Fruit fly (Drosophila melanogaster) whole organism, embryonic: ENCODE results near the gene RpL35.
A peak's percentile ranks its signal among the peaks of the same experiment; 100 is the strongest.

ENCODE experiments used
- Adf1 ChIP-seq: fragments of 200-800 bp; sonication (Bioruptor generic); IDR thresholded peaks from 2 replicates; pipeline ENCODE4 v1.3.6; 2022; ENCODE audit warnings: missing biosample characterization, missing genetic modification characterization
- Bgb ChIP-seq: fragments of 200-800 bp; sonication (Bioruptor generic); IDR thresholded peaks from 2 replicates; pipeline ENCODE4 v1.3.6; 2022; ENCODE audit warnings: missing biosample characterization, missing genetic modification characterization; ENCODE audit not compliant: partially characterized antibody
- CG10366 ChIP-seq: fragments of 200-800 bp; sonication (Bioruptor generic); IDR thresholded peaks from 2 replicates; pipeline ENCODE4 v1.3.6; 2022; ENCODE audit warnings: missing biosample characterization, missing genetic modification characterization
- CG13287 ChIP-seq: fragments of 200-800 bp; sonication (Bioruptor generic); IDR thresholded peaks from 2 replicates; pipeline ENCODE4 v1.3.6; 2022; ENCODE audit warnings: missing biosample characterization, missing genetic modification characterization; ENCODE audit not compliant: partially characterized antibody
- CG14860 ChIP-seq: fragments of 200-800 bp; sonication (Bioruptor generic); IDR thresholded peaks from 3 replicates; pipeline ENCODE4 v1.3.6; 2022; ENCODE audit warnings: missing biosample characterization, missing genetic modification characterization; ENCODE audit not compliant: partially characterized antibody
- CG14965 ChIP-seq: fragments of 200-800 bp; sonication (Bioruptor generic); optimal IDR thresholded peaks from 2 replicates; lab custom pipeline; 2016; ENCODE audit warnings: missing biosample characterization, missing genetic modification characterization, borderline replicate concordance
- CG15269 ChIP-seq: fragments of 200-800 bp; sonication (Bioruptor generic); optimal IDR thresholded peaks from 2 replicates; lab custom pipeline; 2018; ENCODE audit warnings: missing biosample characterization, mild to moderate bottlenecking, missing genetic modification characterization, moderate library complexity
- CG16779 ChIP-seq: fragments of 200-800 bp; sonication (Bioruptor generic); IDR thresholded peaks from 2 replicates; pipeline ENCODE4 v1.3.6; 2022; ENCODE audit warnings: missing biosample characterization, missing genetic modification characterization
- CG16813 ChIP-seq: fragments of 200-800 bp; sonication (Bioruptor generic); IDR thresholded peaks from 3 replicates; pipeline ENCODE4 v1.3.6; 2022; ENCODE audit warnings: missing biosample characterization, missing genetic modification characterization; ENCODE audit not compliant: partially characterized antibody
- CG17361 ChIP-seq: fragments of 200-800 bp; sonication (Bioruptor generic); IDR thresholded peaks from 3 replicates; pipeline ENCODE4 v1.3.6; 2022; ENCODE audit warnings: missing biosample characterization, missing genetic modification characterization
- CG33213 ChIP-seq: fragments of 200-800 bp; sonication (Bioruptor generic); optimal IDR thresholded peaks from 3 replicates; lab custom pipeline; 2016; ENCODE audit warnings: missing biosample characterization, missing genetic modification characterization
- CG33557 ChIP-seq: fragments of 200-800 bp; sonication (Bioruptor generic); optimal IDR thresholded peaks from 2 replicates; lab custom pipeline; 2019; ENCODE audit warnings: missing biosample characterization, mild to moderate bottlenecking, missing genetic modification characterization, moderate library complexity
- CG34224 ChIP-seq: fragments of 200-800 bp; sonication (Bioruptor generic); IDR thresholded peaks from 3 replicates; pipeline ENCODE4 v1.3.6; 2022; ENCODE audit warnings: missing biosample characterization, missing genetic modification characterization; ENCODE audit not compliant: partially characterized antibody
- CG34422 ChIP-seq: fragments of 200-800 bp; sonication (Bioruptor generic); IDR thresholded peaks from 3 replicates; pipeline ENCODE4 v1.3.6; 2022; ENCODE audit warnings: missing biosample characterization, missing genetic modification characterization
- CG4707 ChIP-seq: fragments of 200-800 bp; sonication (Bioruptor generic); optimal IDR thresholded peaks from 2 replicates; lab custom pipeline; 2018; ENCODE audit warnings: missing biosample characterization, mild to moderate bottlenecking, missing genetic modification characterization, moderate library complexity
- CG6254 ChIP-seq: fragments of 200-800 bp; sonication (Bioruptor generic); optimal IDR thresholded peaks from 3 replicates; lab custom pipeline; 2017; ENCODE audit warnings: mild to moderate bottlenecking, missing biosample characterization, missing genetic modification reagents, missing genetic modification characterization
- CG6791 ChIP-seq: fragments of 200-800 bp; sonication (Bioruptor generic); IDR thresholded peaks from 3 replicates; pipeline ENCODE4 v1.3.6; 2022; ENCODE audit warnings: missing biosample characterization, missing genetic modification characterization; ENCODE audit not compliant: partially characterized antibody
- CG7271 ChIP-seq: fragments of 200-800 bp; sonication (Bioruptor generic); optimal IDR thresholded peaks from 2 replicates; lab custom pipeline; 2018; ENCODE audit warnings: missing biosample characterization, mild to moderate bottlenecking, missing genetic modification characterization, moderate library complexity
- CG7963 ChIP-seq: fragments of 200-800 bp; sonication (Bioruptor generic); IDR thresholded peaks from 3 replicates; pipeline ENCODE4 v1.3.6; 2022; ENCODE audit warnings: missing biosample characterization, missing genetic modification characterization; ENCODE audit not compliant: partially characterized antibody
- CG8388 ChIP-seq: fragments of 200-800 bp; sonication (Bioruptor generic); optimal IDR thresholded peaks from 2 replicates; lab custom pipeline; 2019; ENCODE audit warnings: missing biosample characterization, mild to moderate bottlenecking, missing genetic modification characterization, moderate library complexity
- CG8478 ChIP-seq: fragments of >200 bp; optimal IDR thresholded peaks from 2 replicates; lab custom pipeline; 2018
- Dref ChIP-seq: fragments of 200-800 bp; sonication (Bioruptor generic); IDR thresholded peaks from 2 replicates; pipeline ENCODE4 v1.3.6; 2022; ENCODE audit warnings: missing biosample characterization, missing genetic modification characterization
- H15 ChIP-seq: fragments of 200-800 bp; sonication (Bioruptor generic); IDR thresholded peaks from 3 replicates; pipeline ENCODE4 v1.3.6; 2022; ENCODE audit warnings: missing biosample characterization, missing genetic modification characterization
- HmgZ ChIP-seq: fragments of 200-800 bp; sonication (Bioruptor generic); optimal IDR thresholded peaks from 2 replicates; lab custom pipeline; 2018; ENCODE audit warnings: missing biosample characterization, mild to moderate bottlenecking, missing genetic modification characterization
- Med ChIP-seq: fragments of 200-800 bp; sonication (Bioruptor generic); peaks from one replicate; lab custom pipeline; 2016; ENCODE audit warnings: missing biosample characterization, missing genetic modification characterization, mild to moderate bottlenecking, inconsistent platforms, moderate library complexity
- Neu2 ChIP-seq: fragments of 200-800 bp; sonication (Bioruptor generic); optimal IDR thresholded peaks from 3 replicates; lab custom pipeline; 2016; ENCODE audit warnings: missing biosample characterization, missing genetic modification characterization, borderline replicate concordance
- Opbp ChIP-seq: fragments of 200-800 bp; sonication (Bioruptor generic); IDR thresholded peaks from 3 replicates; pipeline ENCODE4 v1.3.6; 2022; ENCODE audit warnings: missing biosample characterization, missing genetic modification characterization; ENCODE audit not compliant: partially characterized antibody
- Pdp1 ChIP-seq, 2 experiments: fragments of 200-800 bp; sonication (Bioruptor generic); optimal IDR thresholded peaks; 3 replicates each; lab custom pipeline; 2016; ENCODE audit warnings: missing biosample characterization in 2 of 2, missing genetic modification characterization in 2 of 2, mild to moderate bottlenecking in 1 of 2, moderate library complexity in 1 of 2
- Sry-δ ChIP-seq: fragments of 200-800 bp; sonication (Bioruptor generic); optimal IDR thresholded peaks from 2 replicates; lab custom pipeline; 2016; ENCODE audit warnings: missing biosample characterization, missing genetic modification characterization
- abd-A ChIP-seq: fragments of 200-800 bp; sonication (Bioruptor generic); optimal IDR thresholded peaks from 3 replicates; lab custom pipeline; 2019; ENCODE audit warnings: missing biosample characterization, mild to moderate bottlenecking, missing genetic modification characterization, moderate library complexity
- amos ChIP-seq: fragments of 200-800 bp; sonication (Bioruptor generic); IDR thresholded peaks from 2 replicates; pipeline ENCODE4 v1.3.6; 2022; ENCODE audit warnings: missing biosample characterization, missing genetic modification characterization; ENCODE audit not compliant: partially characterized antibody
- cg ChIP-seq: fragments of 200-800 bp; sonication (Bioruptor generic); optimal IDR thresholded peaks from 3 replicates; lab custom pipeline; 2019; ENCODE audit warnings: missing biosample characterization, mild to moderate bottlenecking, missing genetic modification characterization, moderate library complexity
- chinmo ChIP-seq: fragments of 200-800 bp; sonication (Bioruptor generic); IDR thresholded peaks from 4 replicates; pipeline ENCODE4 v1.3.6; 2022; ENCODE audit warnings: missing biosample characterization, missing genetic modification characterization; ENCODE audit not compliant: partially characterized antibody
- crol ChIP-seq: fragments of 200-800 bp; sonication (Bioruptor generic); IDR thresholded peaks from 2 replicates; pipeline ENCODE4 v1.3.6; 2022; ENCODE audit warnings: missing biosample characterization, missing genetic modification characterization
- dmrt11E ChIP-seq: fragments of 200-800 bp; sonication (Bioruptor generic); optimal IDR thresholded peaks from 3 replicates; lab custom pipeline; 2018; ENCODE audit warnings: missing biosample characterization, mild to moderate bottlenecking, missing genetic modification characterization, moderate library complexity
- dysf ChIP-seq: fragments of 200-800 bp; sonication (Bioruptor generic); IDR thresholded peaks from 3 replicates; pipeline ENCODE4 v1.3.6; 2022; ENCODE audit warnings: missing biosample characterization, missing genetic modification characterization
- emc ChIP-seq: fragments of 200-800 bp; sonication (Bioruptor generic); optimal IDR thresholded peaks from 2 replicates; lab custom pipeline; 2016; ENCODE audit warnings: missing biosample characterization, missing genetic modification characterization
- gsb-n ChIP-seq: fragments of 200-800 bp; sonication (Bioruptor generic); optimal IDR thresholded peaks from 3 replicates; lab custom pipeline; 2018; ENCODE audit warnings: missing biosample characterization, mild to moderate bottlenecking, missing genetic modification characterization
- gt ChIP-seq: fragments of 200-800 bp; sonication (Bioruptor generic); IDR thresholded peaks from 2 replicates; pipeline ENCODE4 v1.3.6; 2022; ENCODE audit warnings: missing biosample characterization, missing genetic modification characterization
- inv ChIP-seq: fragments of 200-800 bp; sonication (Bioruptor generic); IDR thresholded peaks from 2 replicates; pipeline ENCODE4 v1.3.6; 2022; ENCODE audit warnings: missing biosample characterization, missing genetic modification characterization; ENCODE audit not compliant: partially characterized antibody
- klu ChIP-seq: fragments of 200-800 bp; sonication (Bioruptor generic); IDR thresholded peaks from 2 replicates; pipeline ENCODE4 v1.3.6; 2022; ENCODE audit warnings: missing biosample characterization, missing genetic modification characterization
- knrl ChIP-seq: fragments of 200-800 bp; sonication (Bioruptor generic); IDR thresholded peaks from 3 replicates; pipeline ENCODE4 v1.3.6; 2022; ENCODE audit warnings: missing biosample characterization, missing genetic modification characterization; ENCODE audit not compliant: partially characterized antibody
- lab ChIP-seq: fragments of 200-800 bp; sonication (Bioruptor generic); optimal IDR thresholded peaks from 3 replicates; lab custom pipeline; 2017; ENCODE audit warnings: missing biosample characterization, missing genetic modification characterization, mild to moderate bottlenecking, moderate library complexity, missing genetic modification reagents
- org-1 ChIP-seq: fragments of 200-800 bp; sonication (Bioruptor generic); optimal IDR thresholded peaks from 2 replicates; lab custom pipeline; 2017; ENCODE audit warnings: missing biosample characterization, missing genetic modification characterization
- pb ChIP-seq: fragments of 200-800 bp; sonication (Bioruptor generic); optimal IDR thresholded peaks from 3 replicates; lab custom pipeline; 2016; ENCODE audit warnings: missing biosample characterization, missing genetic modification characterization
- sd ChIP-seq: fragments of 200-800 bp; sonication (Bioruptor generic); optimal IDR thresholded peaks from 3 replicates; lab custom pipeline; 2018; ENCODE audit warnings: missing biosample characterization, mild to moderate bottlenecking, missing genetic modification characterization, moderate library complexity
- vnd ChIP-seq: fragments of 200-800 bp; sonication (Bioruptor generic); IDR thresholded peaks from 3 replicates; pipeline ENCODE4 v1.3.6; 2022; ENCODE audit warnings: missing biosample characterization, missing genetic modification characterization; ENCODE audit not compliant: partially characterized antibody

Gene RpL35

DNA sequence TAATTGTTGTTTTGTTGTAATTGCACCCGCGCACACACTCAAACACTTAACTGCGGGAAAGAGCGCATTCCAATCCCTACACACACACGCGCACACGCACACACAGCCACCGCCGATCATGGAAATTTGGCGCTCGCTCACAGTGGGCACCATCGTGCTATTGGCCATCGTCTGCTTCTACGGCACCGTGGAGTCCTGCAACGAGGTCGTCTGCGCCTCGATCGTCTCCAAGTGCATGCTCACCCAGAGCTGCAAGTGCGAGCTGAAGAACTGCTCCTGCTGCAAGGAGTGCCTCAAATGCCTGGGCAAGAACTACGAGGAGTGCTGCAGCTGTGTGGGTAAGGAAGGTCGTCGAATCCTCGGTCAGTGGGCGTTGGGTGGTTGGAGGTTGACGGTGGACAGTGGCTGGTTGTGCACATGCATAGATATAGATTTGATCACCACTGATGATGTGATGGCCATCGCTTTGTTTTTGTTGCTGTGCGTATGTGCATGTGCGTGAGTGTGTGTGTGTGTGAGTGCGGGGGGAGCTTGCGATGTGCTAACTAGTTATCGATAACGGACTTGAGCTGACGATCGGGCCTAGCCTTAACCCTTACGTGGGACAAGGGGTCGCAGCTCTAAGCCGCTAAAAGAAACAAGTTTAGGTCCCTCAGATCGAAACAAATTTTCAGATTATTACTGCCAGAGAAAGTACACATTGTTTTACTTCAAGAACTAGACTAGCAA, 18.6 kb downstream of the RpL35 start (continued):
- TF ChIP-seq gt (GFP tag; lab: Robert Waterston, UW) (no peak), CG15269 (tag; lab: Kevin White, UChicago) (no peak), Adf1 (no peak), sd (tag; lab: Kevin White, UChicago) (peak; percentile 31), Opbp (GFP tag; lab: Robert Waterston, UW) (0 out of 3 replicates have a peak, but pooled peaks have one; percentile 23), CG14860 (peak; percentile 18; the same call in 1 of the 3 replicates), CG34224 (GFP tag; lab: Robert Waterston, UW) (peak; percentile 38; the same call in 1 of the 3 replicates), knrl (0 out of 3 replicates have a peak, but pooled peaks have one; percentile 27), CG8478 (lab: Kevin White, UChicago) (peak; percentile 88), Bgb (GFP tag; lab: Robert Waterston, UW) (peak; percentile 44), crol (GFP tag; lab: Robert Waterston, UW) (peak; percentile 42), abd-A (tag; lab: Kevin White, UChicago) (no peak), CG7271 (no peak), Neu2 (no peak), chinmo (GFP tag; lab: Robert Waterston, UW) (peak; percentile 53; the same call in 1 of the 4 replicates), HmgZ (no peak), Sry-δ (GFP tag; lab: Kevin White, UChicago) (peak; percentile 70), Dref (GFP tag; lab: Robert Waterston, UW) (peak; percentile 64), klu (GFP tag; lab: Robert Waterston, UW) (no peak), dysf (peak; percentile 16; the same call in 1 of the 3 replicates), org-1 (no peak), CG6254 (GFP tag; lab: Kevin White, UChicago) (no peak), inv (GFP tag; lab: Robert Waterston, UW) (0 out of 2 replicates have a peak, but pooled peaks have one; percentile 22), CG13287 (GFP tag; lab: Robert Waterston, UW) (peak; percentile 32), CG34422 (GFP tag; lab: Robert Waterston, UW) (no peak), CG16813 (peak; percentile 48; the same call in 1 of the 3 replicates), dmrt11E (no peak), lab (GFP tag; lab: Kevin White, UChicago) (no peak), gsb-n (tag; lab: Kevin White, UChicago) (no peak), pb (peak; percentile 0), cg (GFP tag; lab: Kevin White, UChicago) (peak; percentile 86), CG4707 (peak; percentile 80), CG17361 (no peak), CG10366 (GFP tag; lab: Robert Waterston, UW) (no peak), CG33557 (GFP tag; lab: Kevin White, UChicago) (no peak), Pdp1 (GFP tag; optimal IDR thresholded peaks at IDR 0.05; lab: Kevin White, UChicago) (peak in 1 of 2 experiments; percentile 5), CG33213 (GFP tag; lab: Kevin White, UChicago) (no peak), Med (GFP tag; lab: Kevin White, UChicago) (peak; percentile 67), amos (peak; percentile 59), CG7963 (GFP tag; lab: Robert Waterston, UW) (peak; percentile 46; the same call in 1 of the 3 replicates), CG8388 (GFP tag; lab: Kevin White, UChicago) (no peak), vnd (GFP tag; lab: Robert Waterston, UW) (0 out of 3 replicates have a peak, but pooled peaks have one; percentile 12), CG14965 (GFP tag; lab: Kevin White, UChicago) (no peak), H15 (GFP tag; lab: Robert Waterston, UW) (no peak), emc (no peak), CG16779 (GFP tag; lab: Robert Waterston, UW) (no peak), CG6791 (GFP tag; lab: Robert Waterston, UW) (0 out of 3 replicates have a peak, but pooled peaks have one; percentile 49)
